Worm (Caenorhabditis elegans) whole organism, late embryonic: ENCODE results near the gene bbln-1.

Source experiments
- C08G9.2 ChIP-seq: sonication (generic microtip); optimal IDR thresholded peaks from 2 replicates; lab custom pipeline; 2016; ENCODE audit warnings: mild to moderate bottlenecking, missing genetic modification characterization, moderate library complexity, missing compliant biosample characterization
- F13H6.1 ChIP-seq: sonication (generic microtip); optimal IDR thresholded peaks from 2 replicates; lab custom pipeline; 2016; ENCODE audit warnings: missing genetic modification characterization, missing compliant biosample characterization
- ceh-22 ChIP-seq: sonication (generic microtip); optimal IDR thresholded peaks from 2 replicates; lab custom pipeline; 2017; ENCODE audit warnings: missing biosample characterization, missing genetic modification characterization
- dve-1 ChIP-seq: sonication (generic microtip); optimal IDR thresholded peaks from 2 replicates; lab custom pipeline; 2017; ENCODE audit warnings: antibody characterized with exemption, mild to moderate bottlenecking, missing genetic modification characterization, missing compliant biosample characterization
- lim-6 ChIP-seq: sonication (generic microtip); optimal IDR thresholded peaks from 2 replicates; lab custom pipeline; 2016; ENCODE audit warnings: missing genetic modification characterization, missing compliant biosample characterization
- nhr-11 ChIP-seq: fragments of 150-350 bp; optimal IDR thresholded peaks from 2 replicates; lab custom pipeline; 2014; ENCODE audit warnings: missing biosample characterization, missing genetic modification characterization
- rnt-1 ChIP-seq: sonication (generic microtip); optimal IDR thresholded peaks from 2 replicates; lab custom pipeline; 2016; ENCODE audit warnings: missing genetic modification characterization, missing compliant biosample characterization
- unc-86 ChIP-seq: sonication (generic microtip); optimal IDR thresholded peaks from 2 replicates; lab custom pipeline; 2016; ENCODE audit warnings: missing genetic modification characterization, missing compliant biosample characterization
- zip-5 ChIP-seq: sonication (generic microtip); optimal IDR thresholded peaks from 2 replicates; lab custom pipeline; 2016; ENCODE audit warnings: missing genetic modification characterization, missing compliant biosample characterization

DNA sequence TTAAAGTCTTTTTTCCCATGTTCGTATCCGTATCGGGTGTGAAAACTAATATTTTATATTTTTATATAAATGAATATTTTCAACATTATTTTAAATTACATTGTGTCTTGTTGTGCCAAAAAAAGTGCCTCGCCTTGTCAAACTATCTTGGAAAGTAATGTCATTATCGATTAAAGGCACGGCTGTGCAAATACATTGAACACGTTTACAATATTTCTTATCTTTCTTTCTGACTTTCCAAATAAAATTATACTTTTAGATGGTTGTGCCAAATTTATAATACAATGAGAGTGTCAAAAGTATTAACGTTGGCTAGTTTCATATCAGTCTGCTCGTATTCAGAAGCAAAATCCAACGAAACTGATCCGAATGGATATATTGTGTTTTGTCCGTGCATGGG, 13.3 kb upstream of the bbln-1 start, which contains the start of gene pfut-1:
- no peak for TF ChIP-seq rnt-1 (tag; lab: Kevin White, UChicago)
- TF ChIP-seq C08G9.2 (tag; lab: Kevin White, UChicago) = no peak
- no peak for TF ChIP-seq zip-5
- no peak for TF ChIP-seq nhr-11 (tag; lab: Kevin White, UChicago)
- TF ChIP-seq lim-6 (tag; lab: Kevin White, UChicago) = no peak
- no peak for TF ChIP-seq ceh-22 (tag; lab: Kevin White, UChicago)
- TF ChIP-seq unc-86 (tag; lab: Kevin White, UChicago) = no peak
- TF ChIP-seq F13H6.1 (tag; lab: Kevin White, UChicago) = no peak
- TF ChIP-seq dve-1 (tag; lab: Kevin White, UChicago) = no peak
